Worm (Caenorhabditis elegans) whole organism, L4 larva: ENCODE measurements around the gene K10D11.2.

Experiments
- aly-2 ChIP-seq: sonication (generic microtip); optimal IDR thresholded peaks from 2 replicates; lab custom pipeline; 2018; ENCODE audit warnings: missing biosample characterization, missing genetic modification characterization
- lsy-2 ChIP-seq, 2 experiments: fragments of 150-350 bp in 1 of 2; sonication (generic microtip) in 1 of 2; optimal IDR thresholded peaks; 2 replicates each; lab custom pipeline; 2014 to 2017; ENCODE audit warnings: missing biosample characterization in 2 of 2, missing genetic modification characterization in 2 of 2
- nhr-76 ChIP-seq: fragments of 150-350 bp; optimal IDR thresholded peaks from 2 replicates; lab custom pipeline; 2014; ENCODE audit warnings: missing biosample characterization, missing genetic modification characterization

DNA sequence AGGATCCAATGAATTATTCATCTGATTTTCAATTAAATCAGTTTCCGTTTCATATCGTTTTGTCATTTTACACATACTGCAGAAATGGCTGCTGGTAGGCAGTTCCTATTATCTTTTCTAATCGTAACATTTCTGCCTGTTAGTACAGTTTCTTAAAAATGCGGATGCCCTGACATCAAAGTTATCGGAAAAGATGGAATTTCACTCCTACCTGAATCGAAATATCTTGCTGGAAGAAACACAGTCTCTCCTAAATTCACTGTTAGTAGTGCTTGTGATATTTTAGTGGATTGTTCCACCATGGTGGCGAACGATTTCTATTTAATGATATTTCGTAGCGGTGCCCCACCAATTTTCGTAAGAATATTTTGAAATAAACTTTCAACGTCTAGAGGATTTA, 30.3 kb upstream of the K10D11.2 start, which contains the start of gene F55G11.10:
- no peak for TF ChIP-seq lsy-2 (tag; optimal IDR thresholded peaks at IDR 0.05; lab: Kevin White, UChicago)
- TF ChIP-seq aly-2 = no peak
- no peak for TF ChIP-seq nhr-76
